Fruit fly (Drosophila melanogaster): Measurements from ENCODE around the gene CG32485.

Gene CG32485

dm6 chr3L:3077568-3078107 lies 27.5 kb downstream of the CG32485 start (continued):
- TF ChIP-seq kni (GFP tag; optimal IDR thresholded peaks at IDR 0.05): peak; percentile 37
- peak; percentile 88 for TF ChIP-seq CG10543 (GFP tag; optimal IDR thresholded peaks at IDR 0.05)
- peak; percentile 33; the same call in 1 of the 2 replicates for TF ChIP-seq sna (GFP tag; IDR thresholded peaks at IDR 0.05; ENCODE audit: partially characterized antibody)
- TF ChIP-seq Poxn (GFP tag; IDR thresholded peaks at IDR 0.05): no peak
- TF ChIP-seq stwl (tag; optimal IDR thresholded peaks at IDR 0.05): no peak
- peak; percentile 58 for TF ChIP-seq CG31365 (tag; optimal IDR thresholded peaks at IDR 0.05)
- TF ChIP-seq wdn (GFP tag; IDR thresholded peaks at IDR 0.05): peak; percentile 33; the same call in 1 of the 2 replicates
- no peak for TF ChIP-seq ro (GFP tag; IDR thresholded peaks at IDR 0.05)
- no peak for TF ChIP-seq CG43689 (GFP tag; IDR thresholded peaks at IDR 0.05)
- no peak for TF ChIP-seq CG3726 (GFP tag; IDR thresholded peaks at IDR 0.05)
- TF ChIP-seq CG4404 (GFP tag; IDR thresholded peaks at IDR 0.05): no peak
- TF ChIP-seq tup (GFP tag; optimal IDR thresholded peaks at IDR 0.05): no peak
- no peak for TF ChIP-seq CG9727 (GFP tag; optimal IDR thresholded peaks at IDR 0.05)
- TF ChIP-seq ac (GFP tag; optimal IDR thresholded peaks at IDR 0.05): no peak
- TF ChIP-seq Fer1 (GFP tag; optimal IDR thresholded peaks at IDR 0.05): peak; percentile 76
- TF ChIP-seq Myb (GFP tag; optimal IDR thresholded peaks at IDR 0.05): peak; percentile 52
- no peak for TF ChIP-seq CG17361 (GFP tag; IDR thresholded peaks at IDR 0.05)
- TF ChIP-seq CG17612 (GFP tag; IDR thresholded peaks at IDR 0.05): no peak
- no peak for TF ChIP-seq NK7.1 (GFP tag; optimal IDR thresholded peaks at IDR 0.05)
- no peak for TF ChIP-seq TFAM (GFP tag; optimal IDR thresholded peaks at IDR 0.05)
- peak; percentile 13 for TF ChIP-seq vfl (GFP tag; optimal IDR thresholded peaks at IDR 0.05)
- TF ChIP-seq CG5180 (GFP tag; optimal IDR thresholded peaks at IDR 0.05): peak; percentile 81
- TF ChIP-seq CG3847 (GFP tag; IDR thresholded peaks at IDR 0.05): peak; percentile 28; the same call in 1 of the 2 replicates
- no peak for TF ChIP-seq CG18476 (GFP tag; optimal IDR thresholded peaks at IDR 0.05)
- TF ChIP-seq sens-2 (GFP tag; IDR thresholded peaks at IDR 0.05): no peak
- TF ChIP-seq CG1647 (GFP tag; optimal IDR thresholded peaks at IDR 0.05): no peak
- TF ChIP-seq Ptx1 (GFP tag; IDR thresholded peaks at IDR 0.05): peak; percentile 42
- no peak for TF ChIP-seq Taf1 (GFP tag; IDR thresholded peaks at IDR 0.05)
- TF ChIP-seq phol (tag; optimal IDR thresholded peaks at IDR 0.05): no peak
- 0 out of 4 replicates have a peak, but pooled peaks have one; percentile 24 for TF ChIP-seq Dll (GFP tag; IDR thresholded peaks at IDR 0.05; ENCODE audit: partially characterized antibody)
- no peak for TF ChIP-seq Fer2 (tag; optimal IDR thresholded peaks at IDR 0.05)
- peak in 1 of 2 experiments; percentile 15 for TF ChIP-seq crp (GFP tag; optimal IDR thresholded peaks at IDR 0.05)
- no peak for TF ChIP-seq maf-S (GFP tag; optimal IDR thresholded peaks at IDR 0.05)
- TF ChIP-seq gce (GFP tag; IDR thresholded peaks at IDR 0.05): no peak
- no peak for TF ChIP-seq CG4282 (GFP tag; optimal IDR thresholded peaks at IDR 0.05)
- peak; percentile 26 for TF ChIP-seq grn (GFP tag; optimal IDR thresholded peaks at IDR 0.05)
- peak; percentile 23 for TF ChIP-seq run (tag; optimal IDR thresholded peaks at IDR 0.05)
- no peak for TF ChIP-seq H2.0 (GFP tag; IDR thresholded peaks at IDR 0.05)
- TF ChIP-seq ab (GFP tag; optimal IDR thresholded peaks at IDR 0.05): no peak
- no peak for TF ChIP-seq CG17186 (GFP tag; optimal IDR thresholded peaks at IDR 0.05)
- no peak for TF ChIP-seq CG11085 (GFP tag; IDR thresholded peaks at IDR 0.05)
- no peak for TF ChIP-seq hbn (GFP tag; IDR thresholded peaks at IDR 0.05; ENCODE audit: partially characterized antibody)
- TF ChIP-seq Mes4 (GFP tag; optimal IDR thresholded peaks at IDR 0.05): peak; percentile 7
- TF ChIP-seq wek (GFP tag; optimal IDR thresholded peaks at IDR 0.05): peak; percentile 63
- TF ChIP-seq dan (GFP tag; IDR thresholded peaks at IDR 0.05): no peak
- TF ChIP-seq sr (GFP tag; IDR thresholded peaks at IDR 0.05): peak; percentile 96
- TF ChIP-seq CG6272 (GFP tag; IDR thresholded peaks at IDR 0.05): 0 out of 2 replicates have a peak, but pooled peaks have one; percentile 13
- TF ChIP-seq Bteb2 (GFP tag; optimal IDR thresholded peaks at IDR 0.05): no peak
- no peak for TF ChIP-seq YL-1 (GFP tag; optimal IDR thresholded peaks at IDR 0.05)
- peak; percentile 78 for TF ChIP-seq HmgZ (tag; optimal IDR thresholded peaks at IDR 0.05)
- peak; percentile 51 for TF ChIP-seq CG13296 (GFP tag; optimal IDR thresholded peaks at IDR 0.05)

All from whole organism, embryonic.